Worm (Caenorhabditis elegans): ENCODE data around the gene ZK262.4.

- no peak for TF ChIP-seq unc-62 (GFP tag; optimal IDR thresholded peaks at IDR 0.05)
- no peak for TF ChIP-seq egl-27 (tag; optimal IDR thresholded peaks at IDR 0.05)
- no peak for TF ChIP-seq ztf-11 (tag; optimal IDR thresholded peaks at IDR 0.05)
- TF ChIP-seq lin-15B (tag; optimal IDR thresholded peaks at IDR 0.05): no peak
- TF ChIP-seq zag-1 (tag; optimal IDR thresholded peaks at IDR 0.05): no peak
- no peak for TF ChIP-seq pha-4 (tag; optimal IDR thresholded peaks at IDR 0.05)
- TF ChIP-seq nhr-237 (tag; optimal IDR thresholded peaks at IDR 0.05): no peak
- no peak for TF ChIP-seq eor-1 (tag; optimal IDR thresholded peaks at IDR 0.05)
- no peak for TF ChIP-seq elt-1 (tag; optimal IDR thresholded peaks at IDR 0.05)
- TF ChIP-seq nhr-12 (tag; optimal IDR thresholded peaks at IDR 0.05): no peak
- TF ChIP-seq unc-39 (tag; optimal IDR thresholded peaks at IDR 0.05): no peak
- TF ChIP-seq ceh-16 (tag; optimal IDR thresholded peaks at IDR 0.05): no peak
- no peak for TF ChIP-seq pqm-1 (tag; optimal IDR thresholded peaks at IDR 0.05)
- no peak for TF ChIP-seq nhr-28 (tag; optimal IDR thresholded peaks at IDR 0.05)
These were observed 35.3 kb downstream of the ZK262.4 start, which contains the start of the genes Y51A2B.4 and Y51A2B.5 for ce11 chrV:18389046-18389445.
